Fruit fly (Drosophila melanogaster) whole organism, embryonic: ENCODE data around the gene Uba5.

Experiments used
- ATbp ChIP-seq: fragments of 200-800 bp; sonication (Bioruptor generic); optimal IDR thresholded peaks from 2 replicates; lab custom pipeline; 2017; ENCODE audit warnings: missing biosample characterization, mild to moderate bottlenecking, missing genetic modification characterization, missing genetic modification reagents
- CG10209 ChIP-seq: fragments of 200-800 bp; sonication (Bioruptor generic); optimal IDR thresholded peaks from 3 replicates; lab custom pipeline; 2017; ENCODE audit warnings: missing biosample characterization, mild to moderate bottlenecking, missing genetic modification characterization, missing genetic modification reagents
- CG10366 ChIP-seq: fragments of 200-800 bp; sonication (Bioruptor generic); IDR thresholded peaks from 2 replicates; pipeline ENCODE4 v1.3.6; 2022; ENCODE audit warnings: missing biosample characterization, missing genetic modification characterization
- CG12659 ChIP-seq: fragments of 200-800 bp; sonication (Bioruptor generic); optimal IDR thresholded peaks from 3 replicates; lab custom pipeline; 2017; ENCODE audit warnings: mild to moderate bottlenecking, missing biosample characterization, missing genetic modification reagents, missing genetic modification characterization
- CG14710 ChIP-seq: fragments of 200-800 bp; sonication (Bioruptor generic); optimal IDR thresholded peaks from 3 replicates; lab custom pipeline; 2019; ENCODE audit warnings: missing biosample characterization, mild to moderate bottlenecking, missing genetic modification characterization, moderate library complexity
- CG15073 ChIP-seq: fragments of 200-800 bp; sonication (Bioruptor generic); optimal IDR thresholded peaks from 2 replicates; lab custom pipeline; 2016; ENCODE audit warnings: missing biosample characterization, missing genetic modification characterization
- CG15696 ChIP-seq: fragments of 200-800 bp; sonication (Bioruptor generic); optimal IDR thresholded peaks from 2 replicates; lab custom pipeline; 2019; ENCODE audit warnings: missing biosample characterization, mild to moderate bottlenecking, missing genetic modification characterization, moderate library complexity
- CG17359 ChIP-seq: fragments of 200-800 bp; sonication (Bioruptor generic); optimal IDR thresholded peaks from 3 replicates; lab custom pipeline; 2018; ENCODE audit warnings: missing biosample characterization, mild to moderate bottlenecking, missing genetic modification characterization, moderate library complexity
- CG17568 ChIP-seq: fragments of 200-800 bp; sonication (Bioruptor generic); optimal IDR thresholded peaks from 2 replicates; lab custom pipeline; 2018; ENCODE audit warnings: missing biosample characterization, mild to moderate bottlenecking, missing genetic modification characterization, moderate library complexity
- CG18599 ChIP-seq: fragments of 200-800 bp; sonication (Bioruptor generic); optimal IDR thresholded peaks from 3 replicates; lab custom pipeline; 2017; ENCODE audit warnings: missing biosample characterization, missing genetic modification characterization, mild to moderate bottlenecking, moderate library complexity, missing genetic modification reagents
- CG18619 ChIP-seq: fragments of 200-800 bp; sonication (Bioruptor generic); optimal IDR thresholded peaks from 3 replicates; lab custom pipeline; 2017; ENCODE audit warnings: missing biosample characterization, mild to moderate bottlenecking, missing genetic modification characterization
- CG2129 ChIP-seq: fragments of 200-800 bp; sonication (Bioruptor generic); IDR thresholded peaks from 2 replicates; pipeline ENCODE4 v1.3.6; 2022; ENCODE audit warnings: missing biosample characterization, missing genetic modification characterization; ENCODE audit not compliant: partially characterized antibody
- CG30020 ChIP-seq: fragments of 200-800 bp; optimal IDR thresholded peaks from 2 replicates; lab custom pipeline; 2019; ENCODE audit warnings: missing biosample characterization, mild to moderate bottlenecking, missing genetic modification characterization, moderate library complexity
- CG32532 ChIP-seq: fragments of 200-800 bp; sonication (Bioruptor generic); IDR thresholded peaks from 2 replicates; pipeline ENCODE4 v1.3.6; 2022; ENCODE audit warnings: missing biosample characterization, missing genetic modification characterization
- CG4820 ChIP-seq: fragments of 200-800 bp; sonication (Bioruptor generic); optimal IDR thresholded peaks from 3 replicates; lab custom pipeline; 2016; ENCODE audit warnings: missing biosample characterization, missing genetic modification characterization
- CG6272 ChIP-seq: fragments of 200-800 bp; sonication (Bioruptor generic); IDR thresholded peaks from 2 replicates; pipeline ENCODE4 v1.3.6; 2022; ENCODE audit warnings: missing biosample characterization, missing genetic modification characterization
- CG6765 ChIP-seq: fragments of 200-800 bp; sonication (Bioruptor generic); optimal IDR thresholded peaks from 3 replicates; lab custom pipeline; 2017; ENCODE audit warnings: missing biosample characterization, mild to moderate bottlenecking, missing genetic modification characterization
- CG6791 ChIP-seq: fragments of 200-800 bp; sonication (Bioruptor generic); IDR thresholded peaks from 3 replicates; pipeline ENCODE4 v1.3.6; 2022; ENCODE audit warnings: missing biosample characterization, missing genetic modification characterization; ENCODE audit not compliant: partially characterized antibody
- CG7556 ChIP-seq: fragments of 200-800 bp; sonication (Bioruptor generic); optimal IDR thresholded peaks from 2 replicates; lab custom pipeline; 2017; ENCODE audit warnings: missing biosample characterization, mild to moderate bottlenecking, missing genetic modification characterization
- CG7839 ChIP-seq: fragments of 200-800 bp; sonication (Bioruptor generic); optimal IDR thresholded peaks from 3 replicates; lab custom pipeline; 2018; ENCODE audit warnings: missing biosample characterization, mild to moderate bottlenecking, missing genetic modification characterization, moderate library complexity
- CG7928 ChIP-seq: fragments of 200-800 bp; sonication (Bioruptor generic); optimal IDR thresholded peaks from 2 replicates; lab custom pipeline; 2017; ENCODE audit warnings: missing biosample characterization, mild to moderate bottlenecking, missing genetic modification characterization
- CG8478 ChIP-seq: fragments of >200 bp; optimal IDR thresholded peaks from 2 replicates; lab custom pipeline; 2018
- CG8765 ChIP-seq: fragments of 200-800 bp; sonication (Bioruptor generic); IDR thresholded peaks from 2 replicates; pipeline ENCODE4 v1.3.6; 2022; ENCODE audit warnings: missing biosample characterization, missing genetic modification characterization
- CoRest ChIP-seq: fragments of 200-800 bp; sonication (Bioruptor generic); optimal IDR thresholded peaks from 3 replicates; lab custom pipeline; 2018; ENCODE audit warnings: missing biosample characterization, mild to moderate bottlenecking, missing genetic modification characterization, moderate library complexity
- Doc2 ChIP-seq: fragments of 200-800 bp; sonication (Bioruptor generic); IDR thresholded peaks from 2 replicates; pipeline ENCODE4 v1.3.6; 2022; ENCODE audit warnings: missing biosample characterization, missing genetic modification characterization
- Eip74EF ChIP-seq, 2 experiments: fragments of 200-800 bp in 1 of 2; fragments of >200 bp in 1 of 2; sonication (Bioruptor generic) in 1 of 2; optimal IDR thresholded peaks; 2 replicates each; lab custom pipeline; 2017 to 2019; ENCODE audit warnings: missing biosample characterization in 2 of 2, missing genetic modification characterization in 2 of 2, mild to moderate bottlenecking in 1 of 2, moderate library complexity in 1 of 2
- HLH3B ChIP-seq: fragments of 200-800 bp; sonication (Bioruptor generic); IDR thresholded peaks from 2 replicates; pipeline ENCODE4 v1.3.6; 2022; ENCODE audit warnings: missing biosample characterization, missing genetic modification characterization
- Hmx ChIP-seq: fragments of 200-800 bp; sonication (Bioruptor generic); optimal IDR thresholded peaks from 2 replicates; lab custom pipeline; 2016; ENCODE audit warnings: missing biosample characterization, missing genetic modification characterization
- MBD-R2 ChIP-seq: fragments of 200-800 bp; sonication (Bioruptor generic); IDR thresholded peaks from 2 replicates; pipeline ENCODE4 v1.3.6; 2022; ENCODE audit warnings: missing biosample characterization, missing genetic modification characterization
- Oli ChIP-seq: fragments of 200-800 bp; sonication (Bioruptor generic); optimal IDR thresholded peaks from 2 replicates; lab custom pipeline; 2018; ENCODE audit warnings: missing biosample characterization, mild to moderate bottlenecking, missing genetic modification characterization, moderate library complexity
- Ravus ChIP-seq: fragments of 200-800 bp; sonication (Bioruptor generic); IDR thresholded peaks from 2 replicates; pipeline ENCODE4 v1.3.6; 2022; ENCODE audit warnings: missing biosample characterization, missing genetic modification characterization
- Spps ChIP-seq: fragments of 200-800 bp; sonication (Bioruptor generic); optimal IDR thresholded peaks from 2 replicates; lab custom pipeline; 2018; ENCODE audit warnings: missing biosample characterization, mild to moderate bottlenecking, missing genetic modification characterization
- bab2 ChIP-seq: fragments of 200-800 bp; sonication (Bioruptor generic); optimal IDR thresholded peaks from 2 replicates; lab custom pipeline; 2016; ENCODE audit warnings: missing biosample characterization, missing genetic modification characterization
- crp ChIP-seq, 2 experiments: fragments of 200-800 bp; sonication (Bioruptor generic); optimal IDR thresholded peaks; 2 replicates in 1 of 2; 3 replicates in 1 of 2; lab custom pipeline; 2017; ENCODE audit warnings: missing biosample characterization in 2 of 2, missing genetic modification characterization in 2 of 2, mild to moderate bottlenecking in 1 of 2, moderate library complexity in 1 of 2
- gro ChIP-seq: fragments of 200-800 bp; sonication (Bioruptor generic); optimal IDR thresholded peaks from 2 replicates; lab custom pipeline; 2016; ENCODE audit warnings: missing biosample characterization, missing genetic modification characterization
- jing ChIP-seq: fragments of 200-800 bp; sonication (Bioruptor generic); optimal IDR thresholded peaks from 2 replicates; lab custom pipeline; 2018; ENCODE audit warnings: missing biosample characterization, mild to moderate bottlenecking, missing genetic modification characterization
- ken ChIP-seq: fragments of 200-800 bp; sonication (Bioruptor generic); IDR thresholded peaks from 3 replicates; pipeline ENCODE4 v1.3.6; 2022; ENCODE audit warnings: missing biosample characterization, missing genetic modification characterization
- lola ChIP-seq, 3 experiments: fragments of >200 bp in 2 of 3; fragments of 200-800 bp in 1 of 3; sonication (Bioruptor generic) in 1 of 3; optimal IDR thresholded peaks; 2 replicates each; lab custom pipeline; 2017 to 2019; ENCODE audit warnings: missing biosample characterization in 3 of 3, missing genetic modification characterization in 3 of 3, mild to moderate bottlenecking in 1 of 3, moderate library complexity in 1 of 3
- mirr ChIP-seq: fragments of 200-800 bp; sonication (Bioruptor generic); optimal IDR thresholded peaks from 3 replicates; lab custom pipeline; 2018; ENCODE audit warnings: missing biosample characterization, mild to moderate bottlenecking, missing genetic modification characterization
- org-1 ChIP-seq: fragments of 200-800 bp; sonication (Bioruptor generic); optimal IDR thresholded peaks from 2 replicates; lab custom pipeline; 2017; ENCODE audit warnings: missing biosample characterization, missing genetic modification characterization
- peb ChIP-seq: fragments of 200-800 bp; sonication (Bioruptor generic); IDR thresholded peaks from 2 replicates; pipeline ENCODE4 v1.3.6; 2022; ENCODE audit warnings: missing biosample characterization, missing genetic modification characterization
- scrt ChIP-seq: fragments of 200-800 bp; sonication (Bioruptor generic); optimal IDR thresholded peaks from 2 replicates; lab custom pipeline; 2018; ENCODE audit warnings: missing biosample characterization, mild to moderate bottlenecking, missing genetic modification characterization, moderate library complexity
- sd ChIP-seq: fragments of 200-800 bp; sonication (Bioruptor generic); optimal IDR thresholded peaks from 3 replicates; lab custom pipeline; 2018; ENCODE audit warnings: missing biosample characterization, mild to moderate bottlenecking, missing genetic modification characterization, moderate library complexity
- sob ChIP-seq: fragments of 200-800 bp; sonication (Bioruptor generic); IDR thresholded peaks from 2 replicates; pipeline ENCODE4 v1.3.6; 2022; ENCODE audit warnings: missing biosample characterization, missing genetic modification characterization
- ssp ChIP-seq: fragments of 200-800 bp; sonication (Bioruptor generic); IDR thresholded peaks from 2 replicates; pipeline ENCODE4 v1.3.6; 2022; ENCODE audit warnings: missing biosample characterization, missing genetic modification characterization
- sug ChIP-seq: fragments of 200-800 bp; optimal IDR thresholded peaks from 2 replicates; lab custom pipeline; 2019; ENCODE audit warnings: missing biosample characterization, mild to moderate bottlenecking, missing genetic modification characterization, moderate library complexity
- tgo ChIP-seq: fragments of 200-800 bp; sonication (Bioruptor generic); IDR thresholded peaks from 3 replicates; pipeline ENCODE4 v1.3.6; 2022; ENCODE audit warnings: missing biosample characterization, missing genetic modification characterization
- twi ChIP-seq: fragments of 200-800 bp; optimal IDR thresholded peaks from 2 replicates; lab custom pipeline; 2019; ENCODE audit warnings: missing biosample characterization, mild to moderate bottlenecking, missing genetic modification characterization, moderate library complexity
- zfh2 ChIP-seq: fragments of 200-800 bp; sonication (Bioruptor generic); optimal IDR thresholded peaks from 2 replicates; lab custom pipeline; 2016; ENCODE audit warnings: missing biosample characterization, missing genetic modification characterization

Gene Uba5

dm6 chrX:11528026-11528702, 44.8 kb downstream of the Uba5 start (continued):
- TF ChIP-seq scrt (GFP tag; lab: Kevin White, UChicago) = peak; percentile 16
- peak; percentile 86 for TF ChIP-seq CoRest (tag; lab: Kevin White, UChicago)
- peak; percentile 49 for TF ChIP-seq CG30020 (tag; lab: Kevin White, UChicago)
- peak; percentile 85 for TF ChIP-seq twi (tag; lab: Kevin White, UChicago)
- peak; percentile 53 for TF ChIP-seq CG18599 (GFP tag; lab: Kevin White, UChicago)
- TF ChIP-seq sob = peak; percentile 70
- peak; percentile 77 for TF ChIP-seq HLH3B (GFP tag; lab: Robert Waterston, UW)
- TF ChIP-seq CG17568 (GFP tag; lab: Kevin White, UChicago) = peak; percentile 63
- TF ChIP-seq CG6765 (GFP tag; lab: Kevin White, UChicago) = no peak
- no peak for TF ChIP-seq Doc2 (GFP tag; lab: Robert Waterston, UW)
- TF ChIP-seq tgo (GFP tag; lab: Robert Waterston, UW) = peak; percentile 66
- TF ChIP-seq CG10209 (GFP tag; lab: Kevin White, UChicago) = peak; percentile 72
- peak; percentile 76; the same call in 2 of the 3 replicates for TF ChIP-seq ken (GFP tag; lab: Robert Waterston, UW)
- no peak for TF ChIP-seq zfh2 (GFP tag; lab: Kevin White, UChicago)
- TF ChIP-seq crp (GFP tag; optimal IDR thresholded peaks at IDR 0.05; lab: Kevin White, UChicago) = no peak
- peak in 1 of 2 experiments; percentile 81 for TF ChIP-seq Eip74EF (GFP tag; optimal IDR thresholded peaks at IDR 0.05; lab: Kevin White, UChicago)
- TF ChIP-seq ATbp (GFP tag; lab: Kevin White, UChicago) = peak; percentile 87
- TF ChIP-seq CG15696 (tag; lab: Kevin White, UChicago) = peak; percentile 87
- TF ChIP-seq MBD-R2 (GFP tag; lab: Robert Waterston, UW) = no peak
- TF ChIP-seq CG7839 (tag; lab: Kevin White, UChicago) = peak; percentile 87
- peak; percentile 64 for TF ChIP-seq jing (GFP tag; lab: Kevin White, UChicago)
- no peak for TF ChIP-seq CG8478 (lab: Kevin White, UChicago)
- no peak for TF ChIP-seq CG7928
- TF ChIP-seq sd (tag; lab: Kevin White, UChicago) = no peak
- TF ChIP-seq Ravus = no peak; the same call in 1 of the 2 replicates
- no peak for TF ChIP-seq gro
- peak; percentile 79 for TF ChIP-seq CG17359 (tag; lab: Kevin White, UChicago)
- peak; percentile 12 for TF ChIP-seq CG15073 (GFP tag; lab: Kevin White, UChicago)
- TF ChIP-seq ssp (GFP tag; lab: Robert Waterston, UW) = peak; percentile 38; the same call in 1 of the 2 replicates
- peak; percentile 56 for TF ChIP-seq bab2
- no peak for TF ChIP-seq mirr (GFP tag; lab: Kevin White, UChicago)
- no peak for TF ChIP-seq Hmx (GFP tag; lab: Kevin White, UChicago)
- no peak for TF ChIP-seq CG6791 (GFP tag; lab: Robert Waterston, UW)
- TF ChIP-seq org-1 (GFP tag; lab: Kevin White, UChicago) = peak; percentile 38
- TF ChIP-seq CG10366 = peak; percentile 54
- TF ChIP-seq lola (GFP tag; optimal IDR thresholded peaks at IDR 0.05; lab: Kevin White, UChicago) = peak in 1 of 3 experiments; percentile 93
- peak; percentile 70 for TF ChIP-seq CG7556
- peak; percentile 83 for TF ChIP-seq Oli (tag; lab: Kevin White, UChicago)
- TF ChIP-seq CG12659 (GFP tag; lab: Kevin White, UChicago) = peak; percentile 57
- TF ChIP-seq CG14710 (tag; lab: Kevin White, UChicago) = peak; percentile 90
- peak; percentile 79 for TF ChIP-seq CG4820 (GFP tag; lab: Kevin White, UChicago)
- no peak for TF ChIP-seq CG2129 (GFP tag; lab: Robert Waterston, UW)
- peak; percentile 64 for TF ChIP-seq CG18619 (GFP tag; lab: Kevin White, UChicago)
- TF ChIP-seq Spps (tag; lab: Kevin White, UChicago) = peak; percentile 76
- TF ChIP-seq sug (tag; lab: Kevin White, UChicago) = peak; percentile 32
- TF ChIP-seq CG6272 (GFP tag; lab: Robert Waterston, UW) = peak; percentile 45; the same call in 1 of the 2 replicates
- peak; percentile 38; the same call in 1 of the 2 replicates for TF ChIP-seq CG32532
- peak; percentile 67 for TF ChIP-seq peb (GFP tag; lab: Robert Waterston, UW)
- no peak; the same call in 1 of the 2 replicates for TF ChIP-seq CG8765
